Fruit fly (Drosophila melanogaster): ENCODE measurements around the gene Cpr66D.
A peak's percentile ranks its signal among the peaks of the same experiment; 100 is the strongest.

Cpr66D gene

dm6 chr3L:8691891-8692874 is 51.9 kb downstream of the Cpr66D start (continued):
- peak; percentile 51 for TF ChIP-seq az2 (GFP tag; optimal IDR thresholded peaks at IDR 0.05)
- TF ChIP-seq HLH3B (GFP tag; IDR thresholded peaks at IDR 0.05), result peak; percentile 8; the same call in 1 of the 2 replicates
- TF ChIP-seq otp (GFP tag; IDR thresholded peaks at IDR 0.05), result 0 out of 3 replicates have a peak, but pooled peaks have one; percentile 31
- TF ChIP-seq CG12071 (GFP tag; optimal IDR thresholded peaks at IDR 0.05), result peak; percentile 15
- TF ChIP-seq twi (tag; optimal IDR thresholded peaks at IDR 0.05), result peak; percentile 21
- peak; percentile 44; the same call in 1 of the 2 replicates for TF ChIP-seq CG6272 (GFP tag; IDR thresholded peaks at IDR 0.05)
- no peak; the same call in none of the 2 replicates for TF ChIP-seq lmd (GFP tag; IDR thresholded peaks at IDR 0.05)
- TF ChIP-seq tin (GFP tag; optimal IDR thresholded peaks at IDR 0.05), result peak; percentile 12
- peak; percentile 38; the same call in 1 of the 2 replicates for TF ChIP-seq CG14441 (GFP tag; IDR thresholded peaks at IDR 0.05)
- TF ChIP-seq ind (GFP tag; optimal IDR thresholded peaks at IDR 0.05), result peak; percentile 41
- no peak for TF ChIP-seq pb (GFP tag; optimal IDR thresholded peaks at IDR 0.05)
- no peak for TF ChIP-seq HLH4C (GFP tag; IDR thresholded peaks at IDR 0.05; ENCODE audit: partially characterized antibody)
- TF ChIP-seq Gug (GFP tag; IDR thresholded peaks at IDR 0.05), result peak; percentile 23; the same call in 1 of the 4 replicates
- TF ChIP-seq CG1233 (GFP tag; optimal IDR thresholded peaks at IDR 0.05), result peak; percentile 39
- TF ChIP-seq Xbp1 (GFP tag; optimal IDR thresholded peaks at IDR 0.05), result peak; percentile 42
- no peak for TF ChIP-seq disco-r (GFP tag; optimal IDR thresholded peaks at IDR 0.05)
- TF ChIP-seq nom (GFP tag; optimal IDR thresholded peaks at IDR 0.05), result peak; percentile 94
- TF ChIP-seq CG6683 (GFP tag; optimal IDR thresholded peaks at IDR 0.05), result peak; percentile 6
- peak; percentile 4 to 15 for TF ChIP-seq bsh (GFP tag; optimal IDR thresholded peaks at IDR 0.05)
- TF ChIP-seq CG10147 (GFP tag; optimal IDR thresholded peaks at IDR 0.05), result peak; percentile 30
- peak; percentile 55; the same call in 1 of the 2 replicates for TF ChIP-seq Adf1 (GFP tag; IDR thresholded peaks at IDR 0.05)
- TF ChIP-seq CG1832 (GFP tag; optimal IDR thresholded peaks at IDR 0.05), result no peak
- peak in 1 of 2 experiments; percentile 45 for TF ChIP-seq dpn (GFP tag; optimal IDR thresholded peaks at IDR 0.05)
- TF ChIP-seq z (GFP tag; IDR thresholded peaks at IDR 0.05), result no peak
- TF ChIP-seq CG1603 (tag; optimal IDR thresholded peaks at IDR 0.05), result no peak
- peak; percentile 42 for TF ChIP-seq fd96Cb (tag; optimal IDR thresholded peaks at IDR 0.05)
- TF ChIP-seq zfh1 (GFP tag; IDR thresholded peaks at IDR 0.05), result 0 out of 3 replicates have a peak, but pooled peaks have one; percentile 9
- no peak for TF ChIP-seq ssp (GFP tag; IDR thresholded peaks at IDR 0.05)
- peak; percentile 43; the same call in 1 of the 2 replicates for TF ChIP-seq CG14014 (GFP tag; IDR thresholded peaks at IDR 0.05)
- peak; percentile 56 for TF ChIP-seq CG3281 (GFP tag; optimal IDR thresholded peaks at IDR 0.05)
- no peak for TF ChIP-seq CG8359 (GFP tag; optimal IDR thresholded peaks at IDR 0.05; ENCODE audit: borderline replicate concordance)
- TF ChIP-seq sens (GFP tag), result peak; percentile 69
- TF ChIP-seq CrebB (tag; optimal IDR thresholded peaks at IDR 0.05), result peak; percentile 10
- no peak for TF ChIP-seq Hr39 (optimal IDR thresholded peaks at IDR 0.05)
- TF ChIP-seq Meics (GFP tag; optimal IDR thresholded peaks at IDR 0.05), result peak; percentile 70
- TF ChIP-seq CG7987 (GFP tag; optimal IDR thresholded peaks at IDR 0.05), result peak; percentile 34
- TF ChIP-seq D19A (tag; optimal IDR thresholded peaks at IDR 0.05), result peak; percentile 48
- no peak for TF ChIP-seq CG3163 (GFP tag; optimal IDR thresholded peaks at IDR 0.05)
- TF ChIP-seq Optix (GFP tag; IDR thresholded peaks at IDR 0.05), result 0 out of 3 replicates have a peak, but pooled peaks have one; percentile 24
- TF ChIP-seq pros (GFP tag; optimal IDR thresholded peaks at IDR 0.05), result peak; percentile 30
- no peak for TF ChIP-seq CG12744 (GFP tag; optimal IDR thresholded peaks at IDR 0.05)
- TF ChIP-seq D19B (GFP tag; optimal IDR thresholded peaks at IDR 0.05), result peak; percentile 1
- TF ChIP-seq H2.0 (GFP tag; IDR thresholded peaks at IDR 0.05), result no peak
- TF ChIP-seq vvl (GFP tag; IDR thresholded peaks at IDR 0.05), result no peak
- TF ChIP-seq gt (GFP tag; IDR thresholded peaks at IDR 0.05), result no peak
- no peak for TF ChIP-seq CG4282 (GFP tag; optimal IDR thresholded peaks at IDR 0.05)
- TF ChIP-seq CG5180 (GFP tag; optimal IDR thresholded peaks at IDR 0.05), result peak; percentile 15
- TF ChIP-seq CG8290 (GFP tag; optimal IDR thresholded peaks at IDR 0.05), result no peak
- peak in 1 of 2 experiments; percentile 52 for TF ChIP-seq CG8290 (tag; optimal IDR thresholded peaks at IDR 0.05)
